Fruit fly (Drosophila melanogaster) whole organism, wandering third instar larva: ENCODE measurements around the gene CG8673.

Source experiments
- CG9705 ChIP-seq: fragments of 200-800 bp; sonication (Bioruptor generic); optimal IDR thresholded peaks from 2 replicates; lab custom pipeline; 2018; ENCODE audit warnings: missing biosample characterization, mild to moderate bottlenecking, missing genetic modification characterization
- Myc ChIP-seq: fragments of >200 bp; optimal IDR thresholded peaks from 2 replicates; lab custom pipeline; 2017
- pan ChIP-seq: fragments of >200 bp; optimal IDR thresholded peaks from 2 replicates; lab custom pipeline; 2017
- tai ChIP-seq: sonication (Bioruptor generic); optimal IDR thresholded peaks from 2 replicates; lab custom pipeline; 2016; ENCODE audit warnings: missing biosample characterization, missing genetic modification characterization
- usp ChIP-seq: fragments of >200 bp; optimal IDR thresholded peaks from 2 replicates; lab custom pipeline; 2017; ENCODE audit warnings: missing biosample characterization, missing genetic modification characterization

DNA sequence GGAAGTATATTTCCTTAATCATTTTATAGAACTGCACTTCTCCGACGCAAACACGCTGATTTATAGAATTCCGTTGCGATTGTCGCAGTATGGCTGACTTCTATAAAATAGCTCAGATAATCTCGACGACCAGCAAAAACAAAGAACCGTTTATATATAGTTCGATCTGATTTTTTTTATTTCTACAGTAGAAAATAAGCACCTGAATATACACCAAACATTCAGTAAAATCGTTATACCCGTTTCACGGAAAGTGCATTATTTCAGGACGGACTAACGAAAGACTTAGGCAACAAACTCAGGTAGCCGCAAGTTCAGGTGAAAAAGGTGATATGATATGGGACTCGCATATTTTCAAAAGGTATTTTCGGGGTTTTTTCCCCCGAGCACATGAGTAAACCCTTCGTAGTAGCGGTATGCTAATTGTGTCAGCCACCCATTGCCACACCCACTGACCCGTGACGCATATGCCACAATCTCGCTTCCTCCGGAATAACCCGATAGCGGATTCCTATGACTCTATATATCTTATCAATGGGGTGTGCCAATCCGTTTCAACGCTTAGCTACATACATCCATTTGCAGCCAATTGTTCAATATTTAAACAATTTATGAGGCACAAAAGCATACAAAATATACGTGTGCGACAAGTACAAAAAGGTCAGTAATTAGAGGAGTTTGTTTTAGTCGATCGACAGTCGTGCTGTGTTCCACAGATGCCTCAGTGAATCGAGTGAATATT, 21.1 kb downstream of the CG8673 start, which contains the start of the genes CG42763 and CG43394:
- no peak for TF ChIP-seq CG9705 (GFP tag; lab: Kevin White, UChicago)
- no peak for TF ChIP-seq pan (lab: Kevin White, UChicago)
- TF ChIP-seq Myc (lab: Kevin White, UChicago), result no peak
- peak; percentile 15 for TF ChIP-seq tai (GFP tag; lab: Kevin White, UChicago)
- TF ChIP-seq usp (GFP tag; lab: Kevin White, UChicago), result no peak
